Worm (Caenorhabditis elegans): ENCODE data around the gene F31E3.2.

The F31E3.2 gene

DNA sequence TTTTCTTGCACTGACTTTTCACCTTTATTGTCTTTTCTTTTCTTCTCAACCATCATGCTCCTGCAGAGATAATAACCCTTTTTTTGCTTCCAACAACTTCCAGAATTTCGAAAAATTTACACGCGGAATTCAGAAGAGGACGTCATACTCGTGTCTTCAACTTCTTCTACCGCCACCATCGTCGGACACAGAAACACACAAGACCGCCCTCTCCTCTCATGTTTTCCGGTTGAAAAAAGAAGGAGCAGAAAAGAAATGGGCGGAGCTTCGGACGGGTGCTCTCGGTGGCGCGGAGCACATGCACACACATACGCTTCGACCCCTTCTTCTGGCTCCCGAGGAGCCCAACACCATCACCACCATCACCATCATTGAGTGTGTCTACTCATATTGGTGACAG, 35.1 kb downstream of the F31E3.2 start, which contains the start of gene lgc-38:
TSS of gene lgc-38 (plus strand) at position 301 of the 400 bp plus-strand sequence.
- TF ChIP-seq bed-3 (GFP tag; optimal IDR thresholded peaks at IDR 0.05) (no peak), sptf-1 (tag; optimal IDR thresholded peaks at IDR 0.05) (no peak), nhr-28 (tag; optimal IDR thresholded peaks at IDR 0.05) (no peak), mep-1 (tag; optimal IDR thresholded peaks at IDR 0.05) (no peak), elt-3 (tag; optimal IDR thresholded peaks at IDR 0.05) (no peak), snpc-4 (tag; optimal IDR thresholded peaks at IDR 0.05) (no peak), lsy-2 (tag; optimal IDR thresholded peaks at IDR 0.05) (no peak)

DNA sequence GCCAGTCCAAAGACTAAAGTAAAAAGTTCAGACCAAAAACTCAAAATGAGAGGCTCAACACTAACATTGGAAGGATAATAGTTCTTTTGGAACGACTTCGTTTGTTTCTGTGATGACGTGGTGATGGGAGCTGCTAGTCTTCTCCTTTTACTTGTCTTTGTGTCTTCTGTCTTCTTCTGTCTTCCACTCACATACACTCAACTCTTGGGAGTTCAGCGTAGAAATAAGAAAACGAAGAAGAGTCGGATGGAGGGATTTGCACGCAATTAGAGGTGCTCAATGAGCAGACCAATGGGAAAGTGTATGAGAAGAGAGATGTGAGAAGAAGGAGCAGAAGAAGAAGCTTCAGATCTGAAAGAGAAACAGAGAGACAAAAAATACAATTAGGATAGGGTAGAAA, 38.3 kb downstream of the F31E3.2 start:
- TF ChIP-seq cnd-1 (tag; optimal IDR thresholded peaks at IDR 0.05), result no peak
- TF ChIP-seq ces-1 (GFP tag; optimal IDR thresholded peaks at IDR 0.05), result peak; percentile 33

DNA sequence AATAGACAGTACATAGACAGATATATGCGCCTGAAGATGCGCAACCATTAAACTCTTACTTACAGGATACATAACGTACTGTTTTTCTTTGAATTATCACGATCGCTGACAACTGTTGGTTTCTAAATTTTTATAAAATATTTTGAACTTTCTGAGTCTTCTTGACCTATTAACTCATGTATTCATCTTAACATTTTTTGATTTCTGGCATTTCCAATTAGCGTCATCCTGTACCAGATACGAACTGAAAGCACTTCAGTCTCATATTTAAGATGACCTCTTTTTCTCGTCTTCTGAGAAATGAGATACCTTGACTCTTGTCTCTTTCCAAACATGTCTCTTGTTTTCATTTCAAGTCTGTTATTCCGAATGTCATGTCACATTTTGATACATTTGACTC, 40.0 kb downstream of the F31E3.2 start:
- TF ChIP-seq mab-5 (tag; optimal IDR thresholded peaks at IDR 0.05) (no peak), unc-120 (tag; optimal IDR thresholded peaks at IDR 0.05; ENCODE audit: poor library complexity, severe bottlenecking) (no peak), drap-1 (GFP tag; optimal IDR thresholded peaks at IDR 0.05) (no peak), tbx-8 (GFP tag; optimal IDR thresholded peaks at IDR 0.05) (no peak), unc-62 (GFP tag; optimal IDR thresholded peaks at IDR 0.05) (no peak), sptf-1 (tag; optimal IDR thresholded peaks at IDR 0.05) (no peak), nhr-2 (tag; optimal IDR thresholded peaks at IDR 0.05) (no peak), ceh-39 (tag; optimal IDR thresholded peaks at IDR 0.05) (no peak), sem-2 (GFP tag; optimal IDR thresholded peaks at IDR 0.05) (no peak), hlh-1 (tag; optimal IDR thresholded peaks at IDR 0.05) (no peak), M03D4.4 (tag; optimal IDR thresholded peaks at IDR 0.05) (no peak), nhr-28 (tag; optimal IDR thresholded peaks at IDR 0.05) (no peak), lin-32 (GFP tag; optimal IDR thresholded peaks at IDR 0.05) (no peak), flh-1 (GFP tag; optimal IDR thresholded peaks at IDR 0.05) (no peak), nhr-12 (tag; optimal IDR thresholded peaks at IDR 0.05) (no peak), blmp-1 (tag; optimal IDR thresholded peaks at IDR 0.05) (no peak), ham-2 (GFP tag; optimal IDR thresholded peaks at IDR 0.05) (no peak), lin-13 (tag; optimal IDR thresholded peaks at IDR 0.05) (no peak), nhr-76 (tag; optimal IDR thresholded peaks at IDR 0.05) (no peak)

DNA sequence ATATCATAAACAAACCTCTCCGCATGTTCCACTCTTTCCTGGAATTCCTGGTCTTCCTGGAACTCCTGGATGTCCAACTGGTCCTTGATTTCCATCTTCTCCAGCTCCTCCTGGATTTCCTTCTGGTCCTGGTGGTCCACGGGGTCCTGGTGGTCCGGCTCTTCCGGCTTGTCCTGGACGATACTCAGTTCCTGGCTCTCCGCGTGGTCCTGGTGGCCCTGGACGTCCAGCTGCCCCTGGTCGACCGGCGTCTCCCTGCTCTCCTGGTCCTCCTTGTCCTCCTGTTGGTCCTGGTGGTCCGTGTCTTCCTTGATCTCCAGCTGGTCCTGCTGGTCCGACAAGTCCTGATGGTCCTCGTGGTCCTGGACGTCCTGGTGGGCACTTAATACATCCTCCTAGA, 45.9 kb downstream of the F31E3.2 start:
- TF ChIP-seq drap-1 (GFP tag; optimal IDR thresholded peaks at IDR 0.05) (no peak), nhr-2 (tag; optimal IDR thresholded peaks at IDR 0.05) (no peak), blmp-1 (tag; optimal IDR thresholded peaks at IDR 0.05) (no peak), ztf-11 (tag; optimal IDR thresholded peaks at IDR 0.05) (no peak), lsy-2 (tag; optimal IDR thresholded peaks at IDR 0.05) (no peak), sptf-1 (tag; optimal IDR thresholded peaks at IDR 0.05) (no peak), nhr-12 (tag; optimal IDR thresholded peaks at IDR 0.05) (no peak), elt-1 (tag; optimal IDR thresholded peaks at IDR 0.05; ENCODE audit: borderline replicate concordance, insufficient read depth) (no peak), ceh-39 (tag; optimal IDR thresholded peaks at IDR 0.05) (no peak), sem-2 (GFP tag; optimal IDR thresholded peaks at IDR 0.05) (no peak), nhr-28 (tag; optimal IDR thresholded peaks at IDR 0.05) (no peak), mls-2 (tag; optimal IDR thresholded peaks at IDR 0.05) (no peak), lin-13 (tag; optimal IDR thresholded peaks at IDR 0.05) (no peak), ham-2 (GFP tag; optimal IDR thresholded peaks at IDR 0.05) (no peak), unc-62 (GFP tag; optimal IDR thresholded peaks at IDR 0.05) (no peak), nhr-237 (tag; optimal IDR thresholded peaks at IDR 0.05) (no peak), flh-1 (GFP tag; optimal IDR thresholded peaks at IDR 0.05) (no peak), hlh-1 (tag; optimal IDR thresholded peaks at IDR 0.05) (no peak), cnd-1 (tag; optimal IDR thresholded peaks at IDR 0.05) (no peak)

DNA sequence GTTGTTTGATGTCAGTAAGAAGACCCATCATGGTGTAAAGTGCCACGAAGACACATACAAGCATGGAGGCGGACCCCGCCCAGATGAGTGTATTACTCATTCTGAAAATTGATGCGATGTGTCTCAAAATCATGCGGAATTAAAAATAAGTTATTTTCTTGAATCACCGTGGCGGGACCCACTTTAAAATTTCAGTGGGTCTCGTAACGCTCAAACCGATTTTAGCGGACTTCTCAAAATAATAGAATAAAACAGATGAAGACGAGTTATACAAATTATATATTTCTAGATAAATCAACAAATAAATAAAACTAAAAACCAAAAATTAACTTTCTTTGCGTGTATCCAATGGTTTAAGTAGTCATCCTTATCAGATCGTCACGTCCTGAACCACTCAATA, 46.7 kb downstream of the F31E3.2 start, which contains the start of gene col-8:
TSS of gene col-8 (minus strand) at position 101 of the 400 bp plus-strand sequence.
- TF ChIP-seq ces-1 (GFP tag; optimal IDR thresholded peaks at IDR 0.05), result no peak
- TF ChIP-seq ham-2 (GFP tag; optimal IDR thresholded peaks at IDR 0.05), result no peak
- TF ChIP-seq unc-120 (tag; optimal IDR thresholded peaks at IDR 0.05; ENCODE audit: poor library complexity, severe bottlenecking), result no peak

DNA sequence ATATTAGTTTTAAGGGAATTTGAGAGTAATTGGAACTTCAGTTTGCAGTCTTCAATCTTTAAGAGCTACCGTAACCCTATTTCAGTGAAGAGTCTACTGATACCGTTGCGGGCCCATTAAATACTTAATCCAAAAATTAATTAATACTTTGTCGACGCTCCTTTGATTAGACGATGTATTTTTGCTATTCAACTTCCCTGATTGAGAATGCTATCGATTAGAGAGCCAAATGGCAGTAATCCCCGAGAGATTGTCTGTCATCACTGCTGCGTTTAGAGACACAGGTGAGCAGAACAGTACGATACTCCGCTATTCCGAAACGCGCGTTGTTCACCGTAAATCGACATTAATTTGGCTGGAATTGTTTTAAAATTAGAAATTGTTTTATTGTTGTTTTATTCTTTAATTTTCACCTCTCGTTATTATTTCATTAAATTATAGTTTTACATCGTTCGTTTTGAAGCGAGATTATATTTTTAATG, 47.4 kb downstream of the F31E3.2 start, which contains the start of gene rfl-1:
TSS of gene rfl-1 (plus strand) at position 51 of the 482 bp plus-strand sequence.
- TF ChIP-seq sem-2 (GFP tag; optimal IDR thresholded peaks at IDR 0.05), result no peak
- TF ChIP-seq lsy-2 (tag; optimal IDR thresholded peaks at IDR 0.05), result peak; percentile 70
- peak; percentile 24 for TF ChIP-seq hlh-1 (tag; optimal IDR thresholded peaks at IDR 0.05)
- peak; percentile 81 for TF ChIP-seq ces-1 (GFP tag; optimal IDR thresholded peaks at IDR 0.05)
- no peak for TF ChIP-seq zip-8 (tag; optimal IDR thresholded peaks at IDR 0.05)
- peak; percentile 26 for TF ChIP-seq ceh-39 (tag; optimal IDR thresholded peaks at IDR 0.05)
- TF ChIP-seq pha-4 (tag; optimal IDR thresholded peaks at IDR 0.05), result peak; percentile 11

Measured in whole organism, mixed stage, embryonic.